Worm (Caenorhabditis elegans) whole organism, L3 larva: ENCODE data around the gene nspc-7.

Experiments used
- R02D3.7 ChIP-seq: fragments of 150-350 bp; optimal IDR thresholded peaks from 2 replicates; lab custom pipeline; 2014; ENCODE audit warnings: missing biosample characterization, missing genetic modification characterization
- aly-2 ChIP-seq: fragments of 150-350 bp; optimal IDR thresholded peaks from 2 replicates; lab custom pipeline; 2014; ENCODE audit warnings: missing biosample characterization, missing genetic modification characterization
- elt-3 ChIP-seq, 3 experiments: fragments of 150-350 bp in 1 of 3; sonication (generic microtip) in 2 of 3; optimal IDR thresholded peaks; 2 replicates in 2 of 3; 4 replicates in 1 of 3; lab custom pipeline; 2014 to 2017; ENCODE audit warnings: missing biosample characterization in 3 of 3, missing genetic modification characterization in 3 of 3
- fkh-10 ChIP-seq: sonication (generic microtip); optimal IDR thresholded peaks from 2 replicates; lab custom pipeline; 2017; ENCODE audit warnings: missing biosample characterization, missing genetic modification reagents, missing genetic modification characterization
- nhr-11 ChIP-seq: fragments of 150-350 bp; optimal IDR thresholded peaks from 2 replicates; lab custom pipeline; 2014; ENCODE audit warnings: missing biosample characterization, missing genetic modification characterization
- nhr-12 ChIP-seq: fragments of 150-350 bp; optimal IDR thresholded peaks from 2 replicates; lab custom pipeline; 2014; ENCODE audit warnings: missing biosample characterization, missing genetic modification characterization
- nhr-28 ChIP-seq: fragments of 150-350 bp; optimal IDR thresholded peaks from 2 replicates; lab custom pipeline; 2014; ENCODE audit warnings: missing biosample characterization, missing genetic modification characterization
- nhr-76 ChIP-seq: fragments of 150-350 bp; sonication (generic microtip); optimal IDR thresholded peaks from 5 replicates; lab custom pipeline; 2014; ENCODE audit warnings: missing biosample characterization, missing genetic modification characterization
- nhr-77 ChIP-seq: fragments of 150-350 bp; optimal IDR thresholded peaks from 2 replicates; lab custom pipeline; 2014; ENCODE audit warnings: missing biosample characterization, missing genetic modification characterization
- pha-4 ChIP-seq: fragments of 150-350 bp; optimal IDR thresholded peaks from 2 replicates; lab custom pipeline; 2014; ENCODE audit warnings: missing biosample characterization, missing genetic modification reagents, missing genetic modification characterization
- skn-1 ChIP-seq: fragments of 150-350 bp; optimal IDR thresholded peaks from 2 replicates; lab custom pipeline; 2014; ENCODE audit warnings: missing biosample characterization, missing genetic modification characterization
- snpc-4 ChIP-seq: fragments of 150-350 bp; optimal IDR thresholded peaks from 2 replicates; lab custom pipeline; 2014; ENCODE audit warnings: missing biosample characterization, missing genetic modification characterization
- unc-62 ChIP-seq: fragments of 150-350 bp; sonication (generic microtip); optimal IDR thresholded peaks from 4 replicates; lab custom pipeline; 2014; ENCODE audit warnings: missing biosample characterization, missing genetic modification reagents, missing genetic modification characterization
- zag-1 ChIP-seq: fragments of 150-350 bp; optimal IDR thresholded peaks from 2 replicates; lab custom pipeline; 2014; ENCODE audit warnings: missing biosample characterization, missing genetic modification characterization

- TF ChIP-seq zag-1 (no peak), snpc-4 (tag; lab: Kevin White, UChicago) (no peak), aly-2 (tag; lab: Kevin White, UChicago) (no peak), R02D3.7 (tag; lab: Kevin White, UChicago) (no peak), elt-3 (tag; optimal IDR thresholded peaks at IDR 0.05; lab: Kevin White, UChicago) (no peak), skn-1 (tag; lab: Kevin White, UChicago) (no peak), pha-4 (tag; lab: Kevin White, UChicago) (no peak), unc-62 (GFP tag; lab: Kevin White, UChicago) (no peak), nhr-28 (tag; lab: Kevin White, UChicago) (no peak), fkh-10 (GFP tag; lab: Kevin White, UChicago) (no peak), nhr-11 (tag; lab: Kevin White, UChicago) (no peak), nhr-12 (tag; lab: Kevin White, UChicago) (no peak), nhr-77 (no peak), nhr-76 (tag; lab: Kevin White, UChicago) (no peak)
Measured at ce11 chrX:8570997-8571517, 29.4 kb downstream of the nspc-7 start, which contains the start of gene jmjd-3.1.
